Fruit fly (Drosophila melanogaster) whole organism, prepupa: Measurements from ENCODE around the gene gcm.

Experiments used
- CG10669 ChIP-seq: fragments of 200-800 bp; sonication (Bioruptor generic); optimal IDR thresholded peaks from 3 replicates; lab custom pipeline; 2018; ENCODE audit warnings: missing biosample characterization, mild to moderate bottlenecking, missing genetic modification characterization, moderate library complexity
- CG11294 ChIP-seq: fragments of 200-800 bp; sonication (Bioruptor generic); IDR thresholded peaks from 2 replicates; pipeline ENCODE4 v1.3.6; 2022; ENCODE audit warnings: missing biosample characterization, missing genetic modification characterization
- CG15336 ChIP-seq: fragments of 200-800 bp; sonication (Bioruptor generic); IDR thresholded peaks from 2 replicates; pipeline ENCODE4 v1.3.6; 2022; ENCODE audit warnings: missing biosample characterization, missing genetic modification characterization
- CG1621 ChIP-seq: fragments of 200-800 bp; sonication (Bioruptor generic); optimal IDR thresholded peaks from 3 replicates; lab custom pipeline; 2018; ENCODE audit warnings: missing biosample characterization, mild to moderate bottlenecking, missing genetic modification characterization
- CG16779 ChIP-seq: fragments of 200-800 bp; sonication (Bioruptor generic); optimal IDR thresholded peaks from 3 replicates; lab custom pipeline; 2017; ENCODE audit warnings: missing biosample characterization, mild to moderate bottlenecking, missing genetic modification characterization
- CG31627 ChIP-seq: fragments of 200-800 bp; sonication (Bioruptor generic); optimal IDR thresholded peaks from 3 replicates; lab custom pipeline; 2016; ENCODE audit warnings: missing biosample characterization, missing genetic modification characterization
- CG32006 ChIP-seq: fragments of 200-800 bp; sonication (Bioruptor generic); optimal IDR thresholded peaks from 3 replicates; lab custom pipeline; 2017; ENCODE audit warnings: missing biosample characterization, mild to moderate bottlenecking, missing genetic modification characterization
- CG34406 ChIP-seq: fragments of 200-800 bp; sonication (Bioruptor generic); optimal IDR thresholded peaks from 3 replicates; lab custom pipeline; 2016; ENCODE audit warnings: missing biosample characterization, missing genetic modification characterization
- CG6163 ChIP-seq: fragments of 200-800 bp; sonication (Bioruptor generic); IDR thresholded peaks from 3 replicates; pipeline ENCODE4 v1.3.6; 2022; ENCODE audit warnings: missing biosample characterization, missing genetic modification characterization
- CG6276 ChIP-seq: fragments of 200-800 bp; sonication (Bioruptor generic); optimal IDR thresholded peaks from 2 replicates; lab custom pipeline; 2017; ENCODE audit warnings: missing biosample characterization, mild to moderate bottlenecking, missing genetic modification characterization
- CG6792 ChIP-seq: fragments of 200-800 bp; sonication (Bioruptor generic); optimal IDR thresholded peaks from 3 replicates; lab custom pipeline; 2016; ENCODE audit warnings: missing biosample characterization, missing genetic modification characterization
- CG8119 ChIP-seq: fragments of 200-800 bp; sonication (Bioruptor generic); IDR thresholded peaks from 3 replicates; pipeline ENCODE4 v1.3.6; 2022; ENCODE audit warnings: missing biosample characterization, missing genetic modification characterization
- CG8319 ChIP-seq: fragments of 200-800 bp; sonication (Bioruptor generic); optimal IDR thresholded peaks from 3 replicates; lab custom pipeline; 2016; ENCODE audit warnings: missing biosample characterization, missing genetic modification characterization
- CG8632 ChIP-seq: fragments of 200-800 bp; sonication (Bioruptor generic); optimal IDR thresholded peaks from 3 replicates; lab custom pipeline; 2016; ENCODE audit warnings: missing biosample characterization, missing genetic modification characterization
- Eip75B ChIP-seq: fragments of 200-800 bp; sonication (Bioruptor generic); optimal IDR thresholded peaks from 3 replicates; lab custom pipeline; 2016; ENCODE audit warnings: missing biosample characterization, missing genetic modification characterization
- Eip78C ChIP-seq: fragments of 200-800 bp; sonication (Bioruptor generic); peaks from one replicate; lab custom pipeline; 2016; ENCODE audit warnings: missing biosample characterization, missing genetic modification characterization
- Eip93F ChIP-seq: fragments of 200-800 bp; sonication (Bioruptor generic); optimal IDR thresholded peaks from 2 replicates; lab custom pipeline; 2016; ENCODE audit warnings: missing biosample characterization, mild to moderate bottlenecking, missing genetic modification characterization
- Ets96B ChIP-seq: fragments of 200-800 bp; optimal IDR thresholded peaks from 2 replicates; lab custom pipeline; 2019; ENCODE audit warnings: missing biosample characterization, mild to moderate bottlenecking, missing genetic modification characterization, moderate library complexity
- Gug ChIP-seq: fragments of 200-800 bp; sonication (Bioruptor generic); IDR thresholded peaks from 2 replicates; pipeline ENCODE4 v1.3.6; 2022; ENCODE audit warnings: missing biosample characterization, missing genetic modification characterization
- Hr39 ChIP-seq: fragments of 200-800 bp; sonication (Bioruptor generic); optimal IDR thresholded peaks from 2 replicates; lab custom pipeline; 2016; ENCODE audit warnings: missing biosample characterization, missing genetic modification characterization
- Smox ChIP-seq: fragments of 200-800 bp; sonication (Bioruptor generic); optimal IDR thresholded peaks from 3 replicates; lab custom pipeline; 2016; ENCODE audit warnings: missing biosample characterization, missing genetic modification characterization
- Sox14 ChIP-seq: fragments of 200-800 bp; sonication (Bioruptor generic); optimal IDR thresholded peaks from 3 replicates; lab custom pipeline; 2016; ENCODE audit warnings: missing biosample characterization, missing genetic modification characterization
- Sox15 ChIP-seq: fragments of 200-800 bp; sonication (Bioruptor generic); optimal IDR thresholded peaks from 3 replicates; lab custom pipeline; 2016; ENCODE audit warnings: missing biosample characterization, missing genetic modification characterization
- acj6 ChIP-seq: fragments of 200-800 bp; sonication (Bioruptor generic); optimal IDR thresholded peaks from 3 replicates; lab custom pipeline; 2016; ENCODE audit warnings: missing biosample characterization, missing genetic modification characterization
- cyc ChIP-seq: fragments of 200-800 bp; sonication (Bioruptor generic); optimal IDR thresholded peaks from 3 replicates; lab custom pipeline; 2016; ENCODE audit warnings: missing biosample characterization, missing genetic modification characterization
- dac ChIP-seq: fragments of 200-800 bp; sonication (Bioruptor generic); optimal IDR thresholded peaks from 2 replicates; lab custom pipeline; 2017; ENCODE audit warnings: missing biosample characterization, mild to moderate bottlenecking, missing genetic modification characterization
- dsx ChIP-seq: fragments of 200-800 bp; optimal IDR thresholded peaks from 3 replicates; lab custom pipeline; 2019; ENCODE audit warnings: missing biosample characterization, mild to moderate bottlenecking, missing genetic modification characterization, moderate library complexity; ENCODE audit not compliant: poor library complexity, severe bottlenecking
- eg ChIP-seq: fragments of 200-800 bp; sonication (Bioruptor generic); IDR thresholded peaks from 3 replicates; pipeline ENCODE4 v1.3.6; 2022; ENCODE audit warnings: missing biosample characterization, missing genetic modification characterization
- esn ChIP-seq: fragments of 200-800 bp; sonication (Bioruptor generic); optimal IDR thresholded peaks from 2 replicates; lab custom pipeline; 2016; ENCODE audit warnings: missing biosample characterization, mild to moderate bottlenecking, missing genetic modification characterization, moderate library complexity
- fkh ChIP-seq: fragments of 200-800 bp; sonication (Bioruptor generic); optimal IDR thresholded peaks from 3 replicates; lab custom pipeline; 2017; ENCODE audit warnings: missing biosample characterization, mild to moderate bottlenecking, missing genetic modification characterization, moderate library complexity
- net ChIP-seq: fragments of 200-800 bp; sonication (Bioruptor generic); optimal IDR thresholded peaks from 3 replicates; lab custom pipeline; 2016; ENCODE audit warnings: missing biosample characterization, missing genetic modification characterization
- salr ChIP-seq, 2 experiments: fragments of 200-800 bp; sonication (Bioruptor generic); optimal IDR thresholded peaks; 3 replicates each; lab custom pipeline; 2016 to 2018; ENCODE audit warnings: missing biosample characterization in 2 of 2, missing genetic modification characterization in 2 of 2, mild to moderate bottlenecking in 1 of 2
- ss ChIP-seq, 2 experiments: fragments of 200-800 bp; sonication (Bioruptor generic); optimal IDR thresholded peaks; 2 replicates in 1 of 2; 3 replicates in 1 of 2; lab custom pipeline; 2017 to 2018; ENCODE audit warnings: mild to moderate bottlenecking in 2 of 2, missing biosample characterization in 2 of 2, missing genetic modification characterization in 2 of 2, moderate library complexity in 1 of 2
- svp ChIP-seq: fragments of 200-800 bp; sonication (Bioruptor generic); peaks from one replicate; lab custom pipeline; 2016; ENCODE audit warnings: missing biosample characterization, missing genetic modification characterization
- topi ChIP-seq: fragments of 200-800 bp; sonication (Bioruptor generic); optimal IDR thresholded peaks from 3 replicates; lab custom pipeline; 2016; ENCODE audit warnings: missing biosample characterization, missing genetic modification characterization
- vri ChIP-seq: fragments of 200-800 bp; sonication (Bioruptor generic); optimal IDR thresholded peaks from 3 replicates; lab custom pipeline; 2016; ENCODE audit warnings: missing biosample characterization, mild to moderate bottlenecking, missing genetic modification characterization

gcm gene

dm6 chr2L:9616654-9617053 lies 35.1 kb upstream of the gcm start (continued):
- TF ChIP-seq esn (GFP tag; lab: Kevin White, UChicago) = peak; percentile 54
- TF ChIP-seq Eip75B = peak; percentile 27
- TF ChIP-seq Gug (GFP tag; lab: Robert Waterston, UW) = no peak
- peak; percentile 1 for TF ChIP-seq acj6 (GFP tag; lab: Kevin White, UChicago)
- TF ChIP-seq CG1621 (tag; lab: Kevin White, UChicago) = peak; percentile 45
- TF ChIP-seq fkh (GFP tag; lab: Kevin White, UChicago) = no peak
- peak; percentile 49 for TF ChIP-seq CG16779 (tag; lab: Kevin White, UChicago)
- no peak for TF ChIP-seq topi (GFP tag; lab: Kevin White, UChicago)

dm6 chr2L:9615983-9616519 lies 34.5 kb upstream of the gcm start, which contains the start of gene GlcAT-S:
TSS of gene GlcAT-S (plus strand) at chr2L:9616469.
- TF ChIP-seq esn (GFP tag; lab: Kevin White, UChicago) (no peak), CG8319 (GFP tag; lab: Kevin White, UChicago) (no peak), CG6163 (GFP tag; lab: Robert Waterston, UW) (no peak), CG15336 (GFP tag; lab: Robert Waterston, UW) (no peak), dac (GFP tag; lab: Kevin White, UChicago) (no peak), CG6276 (GFP tag; lab: Kevin White, UChicago) (no peak), Eip93F (peak; percentile 15), Sox14 (GFP tag; lab: Kevin White, UChicago) (no peak), Ets96B (no peak), CG6792 (GFP tag; lab: Kevin White, UChicago) (no peak), Smox (GFP tag; lab: Kevin White, UChicago) (no peak), CG8632 (GFP tag; lab: Kevin White, UChicago) (no peak), dsx (no peak), vri (GFP tag; lab: Kevin White, UChicago) (peak; percentile 90)

dm6 chr2L:9615561-9615960 lies 34.0 kb upstream of the gcm start:
- no peak for TF ChIP-seq CG8119 (GFP tag; lab: Robert Waterston, UW)
- no peak for TF ChIP-seq CG1621 (tag; lab: Kevin White, UChicago)
- no peak for TF ChIP-seq Sox15 (GFP tag; lab: Kevin White, UChicago)
- peak; percentile 72 for TF ChIP-seq svp (GFP tag; lab: Kevin White, UChicago)

dm6 chr2L:9614674-9615258 lies 33.2 kb upstream of the gcm start:
- TF ChIP-seq vri (GFP tag; lab: Kevin White, UChicago) (peak; percentile 51), esn (GFP tag; lab: Kevin White, UChicago) (no peak), CG11294 (GFP tag; lab: Robert Waterston, UW) (no peak), CG10669 (no peak), net (GFP tag; lab: Kevin White, UChicago) (no peak), svp (GFP tag; lab: Kevin White, UChicago) (peak; percentile 34), fkh (GFP tag; lab: Kevin White, UChicago) (peak; percentile 44), ss (GFP tag; optimal IDR thresholded peaks at IDR 0.05; lab: Kevin White, UChicago) (no peak)
- TF ChIP-seq, all 60 proteins: peak for 3

dm6 chr2L:9613922-9614321 lies 32.4 kb upstream of the gcm start:
- TF ChIP-seq Eip78C (GFP tag; lab: Kevin White, UChicago) (peak; percentile 61), fkh (GFP tag; lab: Kevin White, UChicago) (peak; percentile 33), dsx (peak; percentile 76), acj6 (GFP tag; lab: Kevin White, UChicago) (no peak), net (GFP tag; lab: Kevin White, UChicago) (peak; percentile 29), CG32006 (GFP tag; lab: Kevin White, UChicago) (peak; percentile 18), CG8319 (GFP tag; lab: Kevin White, UChicago) (no peak), CG34406 (GFP tag; lab: Kevin White, UChicago) (no peak), CG8119 (GFP tag; lab: Robert Waterston, UW) (0 out of 3 replicates have a peak, but pooled peaks have one; percentile 12), salr (GFP tag; optimal IDR thresholded peaks at IDR 0.05; lab: Kevin White, UChicago) (no peak), Hr39 (GFP tag; lab: Kevin White, UChicago) (no peak), CG15336 (GFP tag; lab: Robert Waterston, UW) (peak; percentile 34; the same call in 1 of the 2 replicates), vri (GFP tag; lab: Kevin White, UChicago) (peak; percentile 49), cyc (GFP tag; lab: Kevin White, UChicago) (no peak), CG31627 (no peak), CG11294 (GFP tag; lab: Robert Waterston, UW) (peak; percentile 15; the same call in 1 of the 2 replicates), eg (GFP tag; lab: Robert Waterston, UW) (peak; percentile 63; the same call in 2 of the 3 replicates)
- TF ChIP-seq, all 60 proteins: peak for 10
